Fruit fly (Drosophila melanogaster) whole organism, adult: ENCODE results near the gene lute.

Experiments used
- Clk ChIP-seq: fragments of 200-800 bp; sonication (Bioruptor generic); optimal IDR thresholded peaks from 2 replicates; lab custom pipeline; 2017; ENCODE audit warnings: missing biosample characterization, missing genetic modification characterization
- kay ChIP-seq: fragments of 200-800 bp; sonication (Bioruptor generic); peaks from one replicate; lab custom pipeline; 2016; ENCODE audit warnings: missing biosample characterization, missing genetic modification characterization, borderline replicate concordance

Gene lute

DNA sequence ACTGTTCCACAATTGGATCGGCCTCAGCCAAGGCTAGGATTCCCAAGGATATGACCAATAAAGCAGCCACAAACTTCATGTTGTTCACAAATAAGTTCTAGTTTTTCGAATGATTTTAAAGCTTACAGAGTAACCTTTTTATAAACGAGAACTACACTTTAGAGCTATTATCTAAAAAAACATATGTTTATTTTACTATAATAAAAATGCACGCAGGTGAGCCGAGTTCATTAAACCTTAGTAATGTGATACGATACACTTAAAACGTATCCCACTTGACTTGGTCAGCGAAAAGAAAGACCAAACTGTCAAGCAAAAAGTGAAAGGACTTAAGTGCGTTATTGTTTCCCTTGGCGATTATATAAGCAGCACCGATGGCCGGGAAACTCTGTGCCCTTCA lies 54.6 kb downstream of the lute start, which contains the start of gene CG44090:
Gene CG44090, minus strand, starts transcription at position 101 of the 400 bp plus-strand sequence.
- peak; percentile 36 for TF ChIP-seq kay (GFP tag; lab: Kevin White, UChicago)
- TF ChIP-seq Clk (GFP tag; lab: Kevin White, UChicago), result no peak
